Worm (Caenorhabditis elegans): ENCODE data around the gene men-1.

The men-1 gene

ce11 chrII:14195931-14196330 is 38.0 kb downstream of the men-1 start:
- TF ChIP-seq aha-1 (tag) (peak; percentile 81), lin-1 (GFP tag; IDR thresholded peaks at IDR 0.05) (no peak), hmg-1.1 (GFP tag; IDR thresholded peaks at IDR 0.05) (no peak)

- no peak for TF ChIP-seq jun-1 (tag; optimal IDR thresholded peaks at IDR 0.05)
- TF ChIP-seq aha-1 (tag) = peak; percentile 15
Observed at ce11 chrII:14187456-14187855, 46.5 kb downstream of the men-1 start.

ce11 chrII:14186937-14187336 is 47.0 kb downstream of the men-1 start:
- TF ChIP-seq nhr-6 (tag; optimal IDR thresholded peaks at IDR 0.05) (no peak), duxl-1 (tag; optimal IDR thresholded peaks at IDR 0.05; ENCODE audit: poor library complexity) (no peak), mxl-3 (GFP tag; optimal IDR thresholded peaks at IDR 0.05) (no peak), daf-16 (GFP tag; optimal IDR thresholded peaks at IDR 0.05) (no peak), daf-16 (tag; optimal IDR thresholded peaks at IDR 0.05) (no peak), madf-5 (GFP tag; IDR thresholded peaks at IDR 0.05) (no peak), sdz-12 (GFP tag; optimal IDR thresholded peaks at IDR 0.05) (no peak), ceh-20 (GFP tag; IDR thresholded peaks at IDR 0.05) (no peak), hmg-1.1 (GFP tag; IDR thresholded peaks at IDR 0.05) (no peak), ceh-28 (tag; optimal IDR thresholded peaks at IDR 0.05) (no peak), nhr-237 (tag; optimal IDR thresholded peaks at IDR 0.05) (no peak), snpc-4 (tag; optimal IDR thresholded peaks at IDR 0.05) (no peak), nhr-28 (tag; optimal IDR thresholded peaks at IDR 0.05) (no peak), fos-1 (tag; optimal IDR thresholded peaks at IDR 0.05) (no peak), egl-27 (tag; optimal IDR thresholded peaks at IDR 0.05) (no peak), ctbp-1 (GFP tag; IDR thresholded peaks at IDR 0.05) (no peak), egl-43 (GFP tag; IDR thresholded peaks at IDR 0.05) (no peak), spr-3 (GFP tag; optimal IDR thresholded peaks at IDR 0.05) (no peak), unc-39 (tag; optimal IDR thresholded peaks at IDR 0.05) (no peak), lir-3 (tag; optimal IDR thresholded peaks at IDR 0.05) (no peak), zag-1 (tag; optimal IDR thresholded peaks at IDR 0.05) (no peak)

- TF ChIP-seq lin-1 (GFP tag; IDR thresholded peaks at IDR 0.05) (no peak), ctbp-1 (GFP tag; IDR thresholded peaks at IDR 0.05) (no peak), zfp-3 (GFP tag; conservative IDR thresholded peaks at IDR 0.05) (no peak), D1046.2 (GFP tag; IDR thresholded peaks at IDR 0.05) (no peak), pha-4 (GFP tag; IDR thresholded peaks at IDR 0.05) (no peak), pha-4 (tag; optimal IDR thresholded peaks at IDR 0.05) (no peak), nhr-76 (tag; optimal IDR thresholded peaks at IDR 0.05) (no peak), jun-1 (tag; optimal IDR thresholded peaks at IDR 0.05) (no peak), aly-2 (tag; optimal IDR thresholded peaks at IDR 0.05) (no peak), mdt-29 (GFP tag; IDR thresholded peaks at IDR 0.05) (no peak), daf-16 (GFP tag; optimal IDR thresholded peaks at IDR 0.05) (peak in 1 of 2 experiments; percentile 54), daf-16 (tag; optimal IDR thresholded peaks at IDR 0.05) (no peak), ZK546.5 (tag; optimal IDR thresholded peaks at IDR 0.05) (no peak), mdl-1 (tag; optimal IDR thresholded peaks at IDR 0.05) (no peak), daf-19 (GFP tag; conservative IDR thresholded peaks at IDR 0.05) (no peak), arid-1 (GFP tag; conservative IDR thresholded peaks at IDR 0.05) (no peak), hlh-11 (tag; optimal IDR thresholded peaks at IDR 0.05) (peak; percentile 14), ceh-28 (tag; optimal IDR thresholded peaks at IDR 0.05) (no peak)
Observed at ce11 chrII:14178233-14178969, 55.5 kb downstream of the men-1 start, which contains the start of gene efhd-1. Gene efhd-1, plus strand, starts transcription at chrII:14178814.
